Fruit fly (Drosophila melanogaster) whole organism, prepupa: ENCODE measurements around the gene Faa.

Experiments
- CG10631 ChIP-seq: fragments of 200-800 bp; sonication (Bioruptor generic); optimal IDR thresholded peaks from 2 replicates; lab custom pipeline; 2016; ENCODE audit warnings: missing biosample characterization, missing genetic modification characterization
- CG10669 ChIP-seq: fragments of 200-800 bp; sonication (Bioruptor generic); optimal IDR thresholded peaks from 3 replicates; lab custom pipeline; 2018; ENCODE audit warnings: missing biosample characterization, mild to moderate bottlenecking, missing genetic modification characterization, moderate library complexity
- CG11762 ChIP-seq: fragments of 200-800 bp; sonication (Bioruptor generic); optimal IDR thresholded peaks from 3 replicates; lab custom pipeline; 2016; ENCODE audit warnings: missing biosample characterization, missing genetic modification characterization; ENCODE audit not compliant: insufficient read depth
- CG11902 ChIP-seq: fragments of 200-800 bp; sonication (Bioruptor generic); optimal IDR thresholded peaks from 3 replicates; lab custom pipeline; 2016; ENCODE audit warnings: missing biosample characterization, missing genetic modification characterization
- CG15336 ChIP-seq: fragments of 200-800 bp; sonication (Bioruptor generic); IDR thresholded peaks from 2 replicates; pipeline ENCODE4 v1.3.6; 2022; ENCODE audit warnings: missing biosample characterization, missing genetic modification characterization
- CG1621 ChIP-seq: fragments of 200-800 bp; sonication (Bioruptor generic); optimal IDR thresholded peaks from 3 replicates; lab custom pipeline; 2018; ENCODE audit warnings: missing biosample characterization, mild to moderate bottlenecking, missing genetic modification characterization
- CG16779 ChIP-seq: fragments of 200-800 bp; sonication (Bioruptor generic); optimal IDR thresholded peaks from 3 replicates; lab custom pipeline; 2017; ENCODE audit warnings: missing biosample characterization, mild to moderate bottlenecking, missing genetic modification characterization
- CG3032 ChIP-seq: fragments of 200-800 bp; optimal IDR thresholded peaks from 2 replicates; lab custom pipeline; 2019; ENCODE audit warnings: missing biosample characterization, mild to moderate bottlenecking, missing genetic modification characterization, moderate library complexity
- CG3919 ChIP-seq: fragments of 200-800 bp; sonication (Bioruptor generic); optimal IDR thresholded peaks from 3 replicates; lab custom pipeline; 2016; ENCODE audit warnings: missing biosample characterization, missing genetic modification characterization
- CG6163 ChIP-seq: fragments of 200-800 bp; sonication (Bioruptor generic); IDR thresholded peaks from 3 replicates; pipeline ENCODE4 v1.3.6; 2022; ENCODE audit warnings: missing biosample characterization, missing genetic modification characterization
- CG6276 ChIP-seq: fragments of 200-800 bp; sonication (Bioruptor generic); optimal IDR thresholded peaks from 2 replicates; lab custom pipeline; 2017; ENCODE audit warnings: missing biosample characterization, mild to moderate bottlenecking, missing genetic modification characterization
- CG6792 ChIP-seq: fragments of 200-800 bp; sonication (Bioruptor generic); optimal IDR thresholded peaks from 3 replicates; lab custom pipeline; 2016; ENCODE audit warnings: missing biosample characterization, missing genetic modification characterization
- CG6808 ChIP-seq: fragments of 200-800 bp; sonication (Bioruptor generic); optimal IDR thresholded peaks from 3 replicates; lab custom pipeline; 2017; ENCODE audit warnings: missing biosample characterization, missing genetic modification characterization, mild to moderate bottlenecking, moderate library complexity, missing genetic modification reagents
- CG6854 ChIP-seq: fragments of 200-800 bp; sonication (Bioruptor generic); optimal IDR thresholded peaks from 2 replicates; lab custom pipeline; 2017; ENCODE audit warnings: missing biosample characterization, mild to moderate bottlenecking, missing genetic modification characterization
- CG7368 ChIP-seq: fragments of 200-800 bp; sonication (Bioruptor generic); optimal IDR thresholded peaks from 3 replicates; lab custom pipeline; 2016; ENCODE audit warnings: missing biosample characterization, missing genetic modification characterization
- CG8119 ChIP-seq: fragments of 200-800 bp; sonication (Bioruptor generic); IDR thresholded peaks from 3 replicates; pipeline ENCODE4 v1.3.6; 2022; ENCODE audit warnings: missing biosample characterization, missing genetic modification characterization
- CG8319 ChIP-seq: fragments of 200-800 bp; sonication (Bioruptor generic); optimal IDR thresholded peaks from 3 replicates; lab custom pipeline; 2016; ENCODE audit warnings: missing biosample characterization, missing genetic modification characterization
- CG8632 ChIP-seq: fragments of 200-800 bp; sonication (Bioruptor generic); optimal IDR thresholded peaks from 3 replicates; lab custom pipeline; 2016; ENCODE audit warnings: missing biosample characterization, missing genetic modification characterization
- Eip75B ChIP-seq: fragments of 200-800 bp; sonication (Bioruptor generic); optimal IDR thresholded peaks from 3 replicates; lab custom pipeline; 2016; ENCODE audit warnings: missing biosample characterization, missing genetic modification characterization
- Eip78C ChIP-seq: fragments of 200-800 bp; sonication (Bioruptor generic); peaks from one replicate; lab custom pipeline; 2016; ENCODE audit warnings: missing biosample characterization, missing genetic modification characterization
- Ets96B ChIP-seq: fragments of 200-800 bp; optimal IDR thresholded peaks from 2 replicates; lab custom pipeline; 2019; ENCODE audit warnings: missing biosample characterization, mild to moderate bottlenecking, missing genetic modification characterization, moderate library complexity
- Gug ChIP-seq: fragments of 200-800 bp; sonication (Bioruptor generic); IDR thresholded peaks from 2 replicates; pipeline ENCODE4 v1.3.6; 2022; ENCODE audit warnings: missing biosample characterization, missing genetic modification characterization
- Hr38 ChIP-seq: sonication (Bioruptor generic); optimal IDR thresholded peaks from 2 replicates; lab custom pipeline; 2016; ENCODE audit warnings: missing biosample characterization, missing genetic modification characterization
- Hr4 ChIP-seq: fragments of 200-800 bp; sonication (Bioruptor generic); optimal IDR thresholded peaks from 3 replicates; lab custom pipeline; 2016; ENCODE audit warnings: missing biosample characterization, missing genetic modification characterization
- Lpt ChIP-seq: fragments of 200-800 bp; sonication (Bioruptor generic); optimal IDR thresholded peaks from 3 replicates; lab custom pipeline; 2016; ENCODE audit warnings: missing biosample characterization, missing genetic modification characterization
- Met ChIP-seq: fragments of 200-800 bp; sonication (Bioruptor generic); optimal IDR thresholded peaks from 3 replicates; lab custom pipeline; 2016; ENCODE audit warnings: missing biosample characterization, missing genetic modification characterization
- OdsH ChIP-seq: fragments of 200-800 bp; sonication (Bioruptor generic); optimal IDR thresholded peaks from 3 replicates; lab custom pipeline; 2016; ENCODE audit warnings: missing biosample characterization, missing genetic modification characterization
- Sox15 ChIP-seq: fragments of 200-800 bp; sonication (Bioruptor generic); optimal IDR thresholded peaks from 3 replicates; lab custom pipeline; 2016; ENCODE audit warnings: missing biosample characterization, missing genetic modification characterization
- acj6 ChIP-seq: fragments of 200-800 bp; sonication (Bioruptor generic); optimal IDR thresholded peaks from 3 replicates; lab custom pipeline; 2016; ENCODE audit warnings: missing biosample characterization, missing genetic modification characterization
- cyc ChIP-seq: fragments of 200-800 bp; sonication (Bioruptor generic); optimal IDR thresholded peaks from 3 replicates; lab custom pipeline; 2016; ENCODE audit warnings: missing biosample characterization, missing genetic modification characterization
- dac ChIP-seq: fragments of 200-800 bp; sonication (Bioruptor generic); optimal IDR thresholded peaks from 2 replicates; lab custom pipeline; 2017; ENCODE audit warnings: missing biosample characterization, mild to moderate bottlenecking, missing genetic modification characterization
- dsx ChIP-seq: fragments of 200-800 bp; optimal IDR thresholded peaks from 3 replicates; lab custom pipeline; 2019; ENCODE audit warnings: missing biosample characterization, mild to moderate bottlenecking, missing genetic modification characterization, moderate library complexity; ENCODE audit not compliant: poor library complexity, severe bottlenecking
- eg ChIP-seq: fragments of 200-800 bp; sonication (Bioruptor generic); IDR thresholded peaks from 3 replicates; pipeline ENCODE4 v1.3.6; 2022; ENCODE audit warnings: missing biosample characterization, missing genetic modification characterization
- esn ChIP-seq: fragments of 200-800 bp; sonication (Bioruptor generic); optimal IDR thresholded peaks from 2 replicates; lab custom pipeline; 2016; ENCODE audit warnings: missing biosample characterization, mild to moderate bottlenecking, missing genetic modification characterization, moderate library complexity
- fd85E ChIP-seq: fragments of 200-800 bp; sonication (Bioruptor generic); optimal IDR thresholded peaks from 3 replicates; lab custom pipeline; 2016; ENCODE audit warnings: missing biosample characterization, missing genetic modification characterization
- fkh ChIP-seq: fragments of 200-800 bp; sonication (Bioruptor generic); optimal IDR thresholded peaks from 3 replicates; lab custom pipeline; 2017; ENCODE audit warnings: missing biosample characterization, mild to moderate bottlenecking, missing genetic modification characterization, moderate library complexity
- net ChIP-seq: fragments of 200-800 bp; sonication (Bioruptor generic); optimal IDR thresholded peaks from 3 replicates; lab custom pipeline; 2016; ENCODE audit warnings: missing biosample characterization, missing genetic modification characterization
- salr ChIP-seq, 2 experiments: fragments of 200-800 bp; sonication (Bioruptor generic); optimal IDR thresholded peaks; 3 replicates each; lab custom pipeline; 2016 to 2018; ENCODE audit warnings: missing biosample characterization in 2 of 2, missing genetic modification characterization in 2 of 2, mild to moderate bottlenecking in 1 of 2
- ss ChIP-seq, 2 experiments: fragments of 200-800 bp; sonication (Bioruptor generic); optimal IDR thresholded peaks; 2 replicates in 1 of 2; 3 replicates in 1 of 2; lab custom pipeline; 2017 to 2018; ENCODE audit warnings: mild to moderate bottlenecking in 2 of 2, missing biosample characterization in 2 of 2, missing genetic modification characterization in 2 of 2, moderate library complexity in 1 of 2
- svp ChIP-seq: fragments of 200-800 bp; sonication (Bioruptor generic); peaks from one replicate; lab custom pipeline; 2016; ENCODE audit warnings: missing biosample characterization, missing genetic modification characterization
- topi ChIP-seq: fragments of 200-800 bp; sonication (Bioruptor generic); optimal IDR thresholded peaks from 3 replicates; lab custom pipeline; 2016; ENCODE audit warnings: missing biosample characterization, missing genetic modification characterization
- vri ChIP-seq: fragments of 200-800 bp; sonication (Bioruptor generic); optimal IDR thresholded peaks from 3 replicates; lab custom pipeline; 2016; ENCODE audit warnings: missing biosample characterization, mild to moderate bottlenecking, missing genetic modification characterization

The Faa gene

DNA sequence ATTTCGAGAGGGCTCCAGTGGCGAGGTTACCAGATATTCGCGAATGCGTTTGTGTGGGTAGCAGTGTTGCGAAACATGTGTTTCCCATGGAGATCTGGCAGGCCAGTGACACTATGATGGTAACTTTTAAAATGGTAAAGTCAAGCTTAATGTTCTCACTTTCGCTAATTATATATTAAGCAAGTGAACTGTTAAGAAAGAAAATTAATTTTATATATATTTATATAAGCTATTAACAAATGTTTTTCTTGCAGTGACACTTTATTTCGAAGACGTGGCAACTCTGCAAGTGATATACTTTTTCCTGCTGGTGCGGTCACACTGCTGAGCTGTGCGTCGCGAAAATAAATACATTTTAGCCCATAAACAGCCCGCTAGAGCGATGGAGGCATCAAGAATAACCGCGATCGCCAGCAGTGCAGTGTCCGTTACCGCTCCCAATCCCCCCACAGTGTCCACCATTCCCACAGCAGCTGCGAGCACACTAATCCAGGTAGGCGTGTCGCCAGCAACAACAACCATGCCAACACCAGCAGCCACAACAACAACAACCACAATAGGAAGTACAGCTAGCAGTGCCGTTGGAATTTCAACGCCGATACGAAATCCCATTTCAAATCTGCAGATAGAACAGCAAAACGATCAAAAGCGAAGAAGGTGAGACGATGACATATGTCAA lies 33.4 kb downstream of the Faa start, which contains the start of the genes CG11593 and Rcd5 (continued):
- peak; percentile 50; the same call in 2 of the 3 replicates for TF ChIP-seq CG8119
- peak; percentile 48 for TF ChIP-seq Lpt (GFP tag; lab: Kevin White, UChicago)
- TF ChIP-seq CG16779 (tag; lab: Kevin White, UChicago) = no peak
- TF ChIP-seq CG3919 = no peak
- TF ChIP-seq CG1621 = no peak
- no peak for TF ChIP-seq dac (GFP tag; lab: Kevin White, UChicago)
- TF ChIP-seq Ets96B (tag; lab: Kevin White, UChicago) = no peak
- peak; percentile 51 for TF ChIP-seq CG15336 (GFP tag; lab: Robert Waterston, UW)
- no peak for TF ChIP-seq CG6792 (GFP tag; lab: Kevin White, UChicago)
- TF ChIP-seq Hr4 (GFP tag; lab: Kevin White, UChicago) = no peak
- TF ChIP-seq svp (GFP tag; lab: Kevin White, UChicago) = no peak
- TF ChIP-seq Eip78C (GFP tag; lab: Kevin White, UChicago) = no peak
- TF ChIP-seq esn (GFP tag; lab: Kevin White, UChicago) = no peak
- TF ChIP-seq Gug (GFP tag; lab: Robert Waterston, UW) = peak; percentile 72
- TF ChIP-seq fkh (GFP tag; lab: Kevin White, UChicago) = no peak
- TF ChIP-seq CG7368 (GFP tag; lab: Kevin White, UChicago) = no peak
- peak; percentile 71 for TF ChIP-seq CG11902
- TF ChIP-seq CG10631 (GFP tag; lab: Kevin White, UChicago) = peak; percentile 80
- TF ChIP-seq acj6 (GFP tag; lab: Kevin White, UChicago) = peak; percentile 69
- TF ChIP-seq Sox15 (GFP tag; lab: Kevin White, UChicago) = peak; percentile 21
- TF ChIP-seq CG8319 = peak; percentile 77
- TF ChIP-seq CG6854 (GFP tag; lab: Kevin White, UChicago) = no peak
- no peak for TF ChIP-seq vri (GFP tag; lab: Kevin White, UChicago)
- TF ChIP-seq topi (GFP tag; lab: Kevin White, UChicago) = no peak
- TF ChIP-seq CG6163 = peak; percentile 83
- peak; percentile 53 for TF ChIP-seq cyc
- no peak for TF ChIP-seq ss (GFP tag; optimal IDR thresholded peaks at IDR 0.05; lab: Kevin White, UChicago)
- no peak for TF ChIP-seq salr (GFP tag; optimal IDR thresholded peaks at IDR 0.05; lab: Kevin White, UChicago)
- TF ChIP-seq Met (GFP tag; lab: Kevin White, UChicago) = no peak
- TF ChIP-seq eg (GFP tag; lab: Robert Waterston, UW) = peak; percentile 79
- TF ChIP-seq fd85E (GFP tag; lab: Kevin White, UChicago) = no peak
- TF ChIP-seq net (GFP tag; lab: Kevin White, UChicago) = no peak
- no peak for TF ChIP-seq CG3032 (tag; lab: Kevin White, UChicago)
- peak; percentile 24 for TF ChIP-seq CG8632
- no peak for TF ChIP-seq dsx (GFP tag; lab: Kevin White, UChicago)
- no peak for TF ChIP-seq OdsH (GFP tag; lab: Kevin White, UChicago)
- no peak for TF ChIP-seq CG6808
- TF ChIP-seq CG6276 (GFP tag; lab: Kevin White, UChicago) = no peak
- TF ChIP-seq Eip75B (GFP tag; lab: Kevin White, UChicago) = no peak
- TF ChIP-seq CG11762 (GFP tag; lab: Kevin White, UChicago) = peak; percentile 4

DNA sequence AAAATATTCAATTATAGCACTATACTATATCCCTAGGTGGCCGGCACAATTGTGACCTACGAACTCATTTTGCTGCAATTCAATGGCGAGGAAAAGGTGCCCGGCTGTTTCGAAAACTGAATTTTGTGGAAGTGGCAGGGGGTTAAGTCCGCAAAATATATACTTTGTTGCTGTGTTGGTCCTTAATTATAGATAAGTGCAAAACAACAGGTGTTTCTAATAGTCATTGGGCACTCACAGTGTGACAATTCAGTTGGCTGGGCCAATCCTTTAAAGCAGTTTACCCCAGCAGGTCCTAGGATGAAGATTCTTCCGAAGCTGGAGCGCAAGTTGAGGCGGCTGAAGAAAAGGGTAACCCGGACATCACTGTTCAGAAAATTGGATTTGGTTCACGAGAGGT lies 38.3 kb downstream of the Faa start, which contains the start of gene Gr64f:
Gene Gr64f (plus strand): TSS at position 301 of the 400 bp plus-strand sequence.
- no peak for TF ChIP-seq Eip78C (GFP tag; lab: Kevin White, UChicago)
- no peak for TF ChIP-seq CG10669 (GFP tag; lab: Kevin White, UChicago)
- no peak for TF ChIP-seq dac (GFP tag; lab: Kevin White, UChicago)
- no peak for TF ChIP-seq Hr38 (GFP tag; lab: Kevin White, UChicago)
